Worm (Caenorhabditis elegans): ENCODE measurements around the gene srg-57.

The srg-57 gene

DNA sequence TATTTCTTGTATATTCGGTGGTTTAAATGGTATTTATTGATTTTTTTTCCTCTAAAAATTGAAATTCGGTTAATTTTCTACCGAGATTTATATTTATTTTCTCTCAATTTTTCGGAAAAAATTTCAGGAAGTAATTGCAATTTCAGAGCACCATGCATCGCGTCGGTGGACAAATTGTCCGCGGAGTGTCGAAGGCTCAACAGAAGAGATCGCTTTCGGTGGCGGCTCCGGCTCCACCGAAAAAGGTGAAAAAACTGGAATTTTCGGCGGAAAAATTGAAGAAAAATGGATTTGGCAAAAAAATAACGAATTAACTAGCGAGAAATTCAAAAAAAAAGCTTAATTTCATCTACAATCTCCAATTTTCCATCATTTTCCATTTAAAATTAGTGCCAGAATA is 35.4 kb downstream of the srg-57 start, which contains the start of gene nuo-5:
Gene nuo-5 (plus strand): TSS at position 147 of the 400 bp plus-strand sequence.
- TF ChIP-seq fkh-3 (tag; optimal IDR thresholded peaks at IDR 0.05) (no peak), B0336.3 (GFP tag; IDR thresholded peaks at IDR 0.05) (0 out of 2 replicates have a peak, but pooled peaks have one; percentile 46), C17E4.6 (GFP tag; IDR thresholded peaks at IDR 0.05) (no peak), F52B5.7 (tag; optimal IDR thresholded peaks at IDR 0.05) (peak; percentile 50), rcor-1 (GFP tag; IDR thresholded peaks at IDR 0.05) (no peak), lin-54 (GFP tag; optimal IDR thresholded peaks at IDR 0.05) (peak; percentile 7), nhr-179 (tag; optimal IDR thresholded peaks at IDR 0.05) (no peak), mcd-1 (GFP tag; IDR thresholded peaks at IDR 0.05) (peak; percentile 51), Y53G8AR.9 (GFP tag; conservative IDR thresholded peaks at IDR 0.05) (0 out of 2 replicates have a peak, but pooled peaks have one; percentile 33), nhr-120 (GFP tag; IDR thresholded peaks at IDR 0.05) (0 out of 2 replicates have a peak, but pooled peaks have one; percentile 37), athp-1 (tag; optimal IDR thresholded peaks at IDR 0.05) (peak; percentile 31), madf-6 (GFP tag; IDR thresholded peaks at IDR 0.05) (peak; percentile 32; the same call in 1 of the 2 replicates), F55B11.4 (tag; optimal IDR thresholded peaks at IDR 0.05; ENCODE audit: borderline replicate concordance, insufficient read depth) (no peak)

- TF ChIP-seq dpl-1 (GFP tag; optimal IDR thresholded peaks at IDR 0.05) = no peak
- TF ChIP-seq lsl-1 (GFP tag; optimal IDR thresholded peaks at IDR 0.05) = peak; percentile 1
- 0 out of 2 replicates have a peak, but pooled peaks have one; percentile 16 for TF ChIP-seq madf-6 (GFP tag; IDR thresholded peaks at IDR 0.05)
- TF ChIP-seq him-1 (tag; optimal IDR thresholded peaks at IDR 0.05) = no peak
- peak; percentile 46; the same call in 1 of the 2 replicates for TF ChIP-seq mcd-1 (GFP tag; IDR thresholded peaks at IDR 0.05)
- TF ChIP-seq egrh-3 (GFP tag; IDR thresholded peaks at IDR 0.05) = 0 out of 2 replicates have a peak, but pooled peaks have one; percentile 15
- peak; percentile 31 for TF ChIP-seq F23B12.7 (tag; optimal IDR thresholded peaks at IDR 0.05; ENCODE audit: insufficient read depth)
- TF ChIP-seq snpc-4 (GFP tag; optimal IDR thresholded peaks at IDR 0.05) = peak; percentile 14
- TF ChIP-seq snpc-4 (tag; optimal IDR thresholded peaks at IDR 0.05) = no peak
- no peak for TF ChIP-seq lin-54 (GFP tag; optimal IDR thresholded peaks at IDR 0.05)
- TF ChIP-seq cebp-1 (GFP tag; IDR thresholded peaks at IDR 0.05) = peak; percentile 63; the same call in 1 of the 2 replicates
- TF ChIP-seq cebp-1 (tag; optimal IDR thresholded peaks at IDR 0.05) = peak; percentile 94
- peak; percentile 3 for TF ChIP-seq madf-10 (tag; optimal IDR thresholded peaks at IDR 0.05)
Observed at ce11 chrV:2697693-2698092, 36.6 kb downstream of the srg-57 start.

- TF ChIP-seq zfh-2 (GFP tag; conservative IDR thresholded peaks at IDR 0.05) = peak; percentile 79
- TF ChIP-seq egrh-3 (GFP tag; IDR thresholded peaks at IDR 0.05) = peak; percentile 41; the same call in 1 of the 2 replicates
- TF ChIP-seq nfya-2 (GFP tag; IDR thresholded peaks at IDR 0.05) = no peak
Observed at ce11 chrV:2695935-2696334, 38.3 kb downstream of the srg-57 start, which contains the start of gene Y45G12B.3. TSS of gene Y45G12B.3 (minus strand) at chrV:2696254.

DNA sequence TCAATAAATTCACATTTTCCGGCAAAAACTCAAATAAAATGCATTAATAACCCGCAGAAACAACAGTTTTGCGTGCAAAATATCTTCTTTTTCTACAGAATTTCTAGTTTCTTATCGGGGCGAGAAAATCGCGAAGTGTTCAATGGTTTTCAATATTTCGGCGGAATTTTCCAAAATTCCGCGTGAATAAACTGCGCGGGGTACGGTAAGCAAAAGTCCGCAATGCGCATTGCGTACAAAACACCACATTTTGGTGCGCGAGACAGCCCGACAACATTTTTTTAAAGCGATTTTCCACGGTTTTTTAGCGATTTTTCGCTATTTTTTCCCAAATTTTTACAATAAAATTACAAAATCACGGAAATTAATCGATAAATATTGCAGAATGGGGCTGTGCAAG is 39.9 kb downstream of the srg-57 start, which contains the start of gene Y45G12B.2:
Gene Y45G12B.2 (plus strand): TSS at position 383 of the 400 bp plus-strand sequence.
- TF ChIP-seq ztf-22 (GFP tag; optimal IDR thresholded peaks at IDR 0.05) (no peak), ztf-25 (GFP tag; IDR thresholded peaks at IDR 0.05) (no peak), K11D2.4 (GFP tag; IDR thresholded peaks at IDR 0.05) (no peak), ama-1 (optimal IDR thresholded peaks at IDR 0.05) (no peak), ama-1 (GFP tag; optimal IDR thresholded peaks at IDR 0.05) (no peak), mcd-1 (GFP tag; IDR thresholded peaks at IDR 0.05) (peak; percentile 75), F49E8.2 (tag; optimal IDR thresholded peaks at IDR 0.05; ENCODE audit: insufficient read depth) (no peak), Y79H2A.3 (GFP tag; conservative IDR thresholded peaks at IDR 0.05) (no peak), somi-1 (GFP tag; optimal IDR thresholded peaks at IDR 0.05) (no peak), hlh-12 (tag; optimal IDR thresholded peaks at IDR 0.05) (no peak), pbrm-1 (GFP tag; IDR thresholded peaks at IDR 0.05) (peak; percentile 62; the same call in 1 of the 2 replicates), attf-6 (GFP tag; IDR thresholded peaks at IDR 0.05) (no peak), lsy-27 (tag; optimal IDR thresholded peaks at IDR 0.05; ENCODE audit: borderline replicate concordance, insufficient read depth) (no peak), lsl-1 (GFP tag; optimal IDR thresholded peaks at IDR 0.05) (peak; percentile 93), madf-6 (GFP tag; IDR thresholded peaks at IDR 0.05) (peak; percentile 63; the same call in 1 of the 2 replicates), ztf-6 (GFP tag; IDR thresholded peaks at IDR 0.05) (no peak), efl-1 (GFP tag; optimal IDR thresholded peaks at IDR 0.05) (peak; percentile 53), ztf-28 (GFP tag; IDR thresholded peaks at IDR 0.05) (no peak), let-526 (GFP tag; IDR thresholded peaks at IDR 0.05) (no peak), egrh-3 (GFP tag; IDR thresholded peaks at IDR 0.05) (no peak), tbp1 (GFP tag; optimal IDR thresholded peaks at IDR 0.05) (peak; percentile 41), Y53F4B.3 (GFP tag; IDR thresholded peaks at IDR 0.05) (no peak)

Data from whole organism, young adult.